Worm (Caenorhabditis elegans): ENCODE results near the gene B0244.5.

DNA sequence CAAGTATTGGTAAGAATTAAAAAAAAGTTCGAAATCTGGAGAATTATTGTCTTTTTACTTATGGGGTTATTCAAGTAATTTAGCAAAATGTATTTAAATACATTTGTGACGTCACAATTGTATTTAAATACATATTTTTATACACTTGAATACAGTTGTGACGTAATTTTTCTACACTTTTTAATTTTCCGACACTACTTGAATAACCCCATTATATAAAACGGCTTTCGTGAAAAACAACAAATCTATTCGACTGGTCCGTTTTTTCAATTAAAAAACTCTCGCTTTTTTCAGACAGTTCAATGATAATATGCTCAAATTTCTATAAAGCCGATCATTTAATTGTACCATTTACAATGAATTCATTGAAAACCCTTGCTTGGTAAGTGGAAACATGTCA, 5.8 kb downstream of the B0244.5 start:
- no peak for TF ChIP-seq ceh-79 (tag; optimal IDR thresholded peaks at IDR 0.05)
- TF ChIP-seq lag-1 (GFP tag; IDR thresholded peaks at IDR 0.05), result no peak
- TF ChIP-seq Y53F4B.3 (GFP tag; IDR thresholded peaks at IDR 0.05), result no peak
- TF ChIP-seq lin-35 (GFP tag; optimal IDR thresholded peaks at IDR 0.05), result no peak
- TF ChIP-seq unc-62 (GFP tag; optimal IDR thresholded peaks at IDR 0.05), result no peak
- no peak for TF ChIP-seq egl-18 (GFP tag; IDR thresholded peaks at IDR 0.05)
- TF ChIP-seq F22D6.2 (tag; optimal IDR thresholded peaks at IDR 0.05), result no peak

All from whole organism, young adult.